Fruit fly (Drosophila melanogaster): ENCODE results near the gene CG11858.

- TF ChIP-seq Hr96 (GFP tag; optimal IDR thresholded peaks at IDR 0.05) (no peak), CG1620 (GFP tag; optimal IDR thresholded peaks at IDR 0.05) (peak; percentile 58), CG7101 (tag; optimal IDR thresholded peaks at IDR 0.05) (peak; percentile 81), Mnt (GFP tag; optimal IDR thresholded peaks at IDR 0.05) (peak; percentile 83), CG33017 (tag; optimal IDR thresholded peaks at IDR 0.05) (peak; percentile 48), Clk (GFP tag; optimal IDR thresholded peaks at IDR 0.05) (peak; percentile 40), tj (GFP tag; optimal IDR thresholded peaks at IDR 0.05) (peak; percentile 39), pad (GFP tag; optimal IDR thresholded peaks at IDR 0.05) (peak; percentile 44), CG14711 (tag; optimal IDR thresholded peaks at IDR 0.05) (peak; percentile 74), cnc (optimal IDR thresholded peaks at IDR 0.05) (no peak), CG7045 (GFP tag; optimal IDR thresholded peaks at IDR 0.05) (peak; percentile 42), toe (GFP tag; optimal IDR thresholded peaks at IDR 0.05) (no peak), CG11617 (GFP tag; optimal IDR thresholded peaks at IDR 0.05) (peak; percentile 64), bab1 (GFP tag; optimal IDR thresholded peaks at IDR 0.05) (peak; percentile 84)
Observed at dm6 chr3R:25262322-25262761, at the start of gene CG11858, which contains the start of gene Kdsr.

All from whole organism, adult.